Worm (Caenorhabditis elegans): Measurements from ENCODE around the gene Y62H9A.12.

- no peak for TF ChIP-seq mdl-1 (tag; optimal IDR thresholded peaks at IDR 0.05)
- no peak for TF ChIP-seq sma-3 (GFP tag; optimal IDR thresholded peaks at IDR 0.05)
- TF ChIP-seq nhr-25 (tag; optimal IDR thresholded peaks at IDR 0.05) = no peak
- no peak for TF ChIP-seq fos-1 (tag; optimal IDR thresholded peaks at IDR 0.05)
- no peak for TF ChIP-seq mab-5 (tag; optimal IDR thresholded peaks at IDR 0.05)
- no peak for TF ChIP-seq nhr-12 (tag; optimal IDR thresholded peaks at IDR 0.05)
- TF ChIP-seq nhr-237 (tag; optimal IDR thresholded peaks at IDR 0.05) = no peak
- no peak for TF ChIP-seq ceh-82 (tag; optimal IDR thresholded peaks at IDR 0.05)
- TF ChIP-seq skn-1 (tag; optimal IDR thresholded peaks at IDR 0.05) = no peak
Observed at ce11 chrX:11879871-11880270, 34.1 kb upstream of the Y62H9A.12 start, which contains the start of the genes Y62H9A.3 and Y62H9A.4.
